Worm (Caenorhabditis elegans) whole organism, early embryonic: Measurements from ENCODE around the gene B0244.10.

ENCODE experiments used
- B0310.2 ChIP-seq: sonication (generic microtip); optimal IDR thresholded peaks from 2 replicates; lab custom pipeline; 2016; ENCODE audit warnings: mild to moderate bottlenecking, missing genetic modification characterization, missing compliant biosample characterization
- aly-1 ChIP-seq: sonication (generic microtip); optimal IDR thresholded peaks from 2 replicates; lab custom pipeline; 2016; ENCODE audit warnings: missing genetic modification characterization, missing compliant biosample characterization
- ama-1 ChIP-seq: fragments of 150-350 bp; optimal IDR thresholded peaks from 2 replicates; lab custom pipeline; 2014
- ceh-13 ChIP-seq: fragments of 200-800 bp; sonication (Bioruptor generic); optimal IDR thresholded peaks from 2 replicates; lab custom pipeline; 2018; ENCODE audit warnings: mild to moderate bottlenecking, missing genetic modification characterization, missing compliant biosample characterization
- ets-7 ChIP-seq: sonication (generic microtip); optimal IDR thresholded peaks from 2 replicates; lab custom pipeline; 2016; ENCODE audit warnings: missing genotype, missing genetic modification characterization, missing compliant biosample characterization
- flt-1 ChIP-seq: fragments of 200-800 bp; sonication (Bioruptor generic); IDR thresholded peaks from 2 replicates; pipeline ENCODE4 v1.3.6; 2022; ENCODE audit warnings: missing genetic modification characterization, missing compliant biosample characterization
- hmbx-1 ChIP-seq: sonication (generic microtip); optimal IDR thresholded peaks from 2 replicates; lab custom pipeline; 2016; ENCODE audit warnings: mild to moderate bottlenecking, missing genetic modification characterization, missing compliant biosample characterization
- hnd-1 ChIP-seq: sonication (generic microtip); optimal IDR thresholded peaks from 2 replicates; lab custom pipeline; 2016; ENCODE audit warnings: missing genetic modification characterization, missing compliant biosample characterization
- scrt-1 ChIP-seq: fragments of 200-800 bp; sonication (Bioruptor generic); IDR thresholded peaks from 2 replicates; pipeline ENCODE4 v1.3.6; 2022; ENCODE audit warnings: missing genetic modification characterization, missing compliant biosample characterization
- tbx-11 ChIP-seq: fragments of 200-800 bp; sonication (Bioruptor generic); IDR thresholded peaks from 2 replicates; pipeline ENCODE4 v1.3.6; 2022; ENCODE audit warnings: missing genetic modification characterization, missing compliant biosample characterization

ce11 chrIII:5727827-5728226, 7.1 kb upstream of the B0244.10 start, which contains the start of gene egg-1:
- TF ChIP-seq ceh-13 (GFP tag; lab: Kevin White, UChicago) (no peak), scrt-1 (no peak), hnd-1 (tag; lab: Kevin White, UChicago) (no peak), ama-1 (no peak), B0310.2 (tag; lab: Kevin White, UChicago) (no peak), tbx-11 (GFP tag; lab: Robert Waterston, UW) (no peak), flt-1 (GFP tag; lab: Robert Waterston, UW) (no peak), ets-7 (tag; lab: Kevin White, UChicago) (no peak), aly-1 (tag; lab: Kevin White, UChicago) (no peak), hmbx-1 (tag; lab: Kevin White, UChicago) (no peak)
